Fruit fly (Drosophila melanogaster) whole organism, embryonic: ENCODE results near the gene CG33111.

ENCODE experiments used
- CG11456 ChIP-seq: fragments of 200-800 bp; sonication (Bioruptor generic); IDR thresholded peaks from 3 replicates; pipeline ENCODE4 v1.3.6; 2022; ENCODE audit warnings: missing biosample characterization, missing genetic modification characterization
- CG11504 ChIP-seq: fragments of 200-800 bp; sonication (Bioruptor generic); optimal IDR thresholded peaks from 3 replicates; lab custom pipeline; 2019; ENCODE audit warnings: missing biosample characterization, mild to moderate bottlenecking, missing genetic modification characterization, moderate library complexity
- CG13894 ChIP-seq: fragments of 200-800 bp; sonication (Bioruptor generic); optimal IDR thresholded peaks from 3 replicates; lab custom pipeline; 2018; ENCODE audit warnings: missing biosample characterization, mild to moderate bottlenecking, missing genetic modification characterization, moderate library complexity
- CG14667 ChIP-seq: fragments of 200-800 bp; sonication (Bioruptor generic); IDR thresholded peaks from 2 replicates; pipeline ENCODE4 v1.3.6; 2022; ENCODE audit warnings: missing biosample characterization, missing genetic modification characterization
- CG1792 ChIP-seq: fragments of 200-800 bp; sonication (Bioruptor generic); optimal IDR thresholded peaks from 2 replicates; lab custom pipeline; 2016; ENCODE audit warnings: missing biosample characterization, missing genetic modification characterization
- CG18599 ChIP-seq: fragments of 200-800 bp; sonication (Bioruptor generic); optimal IDR thresholded peaks from 3 replicates; lab custom pipeline; 2017; ENCODE audit warnings: missing biosample characterization, missing genetic modification characterization, mild to moderate bottlenecking, moderate library complexity, missing genetic modification reagents
- CG2116 ChIP-seq: fragments of 200-800 bp; sonication (Bioruptor generic); optimal IDR thresholded peaks from 3 replicates; lab custom pipeline; 2018; ENCODE audit warnings: missing biosample characterization, mild to moderate bottlenecking, missing genetic modification characterization
- CG3995 ChIP-seq: fragments of 200-800 bp; sonication (Bioruptor generic); optimal IDR thresholded peaks from 3 replicates; lab custom pipeline; 2016; ENCODE audit warnings: missing biosample characterization, missing genetic modification characterization
- CG7987 ChIP-seq: fragments of 200-800 bp; sonication (Bioruptor generic); optimal IDR thresholded peaks from 2 replicates; lab custom pipeline; 2018; ENCODE audit warnings: missing biosample characterization, mild to moderate bottlenecking, missing genetic modification characterization, moderate library complexity
- CG8281 ChIP-seq: fragments of 200-800 bp; sonication (Bioruptor generic); optimal IDR thresholded peaks from 2 replicates; lab custom pipeline; 2018; ENCODE audit warnings: missing biosample characterization, mild to moderate bottlenecking, missing genetic modification characterization, moderate library complexity
- CG8765 ChIP-seq: fragments of 200-800 bp; sonication (Bioruptor generic); IDR thresholded peaks from 2 replicates; pipeline ENCODE4 v1.3.6; 2022; ENCODE audit warnings: missing biosample characterization, missing genetic modification characterization
- CG8924 ChIP-seq: fragments of 200-800 bp; optimal IDR thresholded peaks from 3 replicates; lab custom pipeline; 2019; ENCODE audit warnings: missing biosample characterization, mild to moderate bottlenecking, missing genetic modification characterization, moderate library complexity
- CG9727 ChIP-seq: fragments of 200-800 bp; sonication (Bioruptor generic); optimal IDR thresholded peaks from 3 replicates; lab custom pipeline; 2017; ENCODE audit warnings: missing biosample characterization, mild to moderate bottlenecking, missing genetic modification characterization
- CrebB ChIP-seq: fragments of 200-800 bp; sonication (Bioruptor generic); optimal IDR thresholded peaks from 3 replicates; lab custom pipeline; 2018; ENCODE audit warnings: missing biosample characterization, mild to moderate bottlenecking, missing genetic modification characterization
- Dbx ChIP-seq: fragments of 200-800 bp; sonication (Bioruptor generic); IDR thresholded peaks from 3 replicates; pipeline ENCODE4 v1.3.6; 2022; ENCODE audit warnings: missing biosample characterization, missing genetic modification characterization
- Fer1 ChIP-seq: fragments of 200-800 bp; sonication (Bioruptor generic); optimal IDR thresholded peaks from 2 replicates; lab custom pipeline; 2017; ENCODE audit warnings: missing biosample characterization, mild to moderate bottlenecking, missing genetic modification characterization
- Fer2 ChIP-seq: fragments of 200-800 bp; sonication (Bioruptor generic); optimal IDR thresholded peaks from 2 replicates; lab custom pipeline; 2018; ENCODE audit warnings: missing biosample characterization, mild to moderate bottlenecking, missing genetic modification characterization, moderate library complexity
- H2.0 ChIP-seq: fragments of 200-800 bp; sonication (Bioruptor generic); IDR thresholded peaks from 2 replicates; pipeline ENCODE4 v1.3.6; 2022; ENCODE audit warnings: missing biosample characterization, missing genetic modification characterization
- HLH4C ChIP-seq: fragments of 200-800 bp; sonication (Bioruptor generic); IDR thresholded peaks from 3 replicates; pipeline ENCODE4 v1.3.6; 2022; ENCODE audit warnings: missing biosample characterization, missing genetic modification characterization; ENCODE audit not compliant: partially characterized antibody
- Hr78 ChIP-seq, 2 experiments: fragments of 200-800 bp in 1 of 2; fragments of >200 bp in 1 of 2; sonication (Bioruptor generic) in 1 of 2; optimal IDR thresholded peaks; 2 replicates each; lab custom pipeline; 2017 to 2019; ENCODE audit warnings: missing biosample characterization in 2 of 2, missing genetic modification characterization in 2 of 2, mild to moderate bottlenecking in 1 of 2, moderate library complexity in 1 of 2
- Jarid2 ChIP-seq: fragments of 200-800 bp; sonication (Bioruptor generic); optimal IDR thresholded peaks from 3 replicates; lab custom pipeline; 2017; ENCODE audit warnings: mild to moderate bottlenecking, missing biosample characterization, missing genetic modification reagents, missing genetic modification characterization
- Lpt ChIP-seq: fragments of >200 bp; optimal IDR thresholded peaks from 2 replicates; lab custom pipeline; 2018; ENCODE audit warnings: missing biosample characterization, missing genetic modification characterization
- NC2α ChIP-seq: fragments of 200-800 bp; sonication (Bioruptor generic); optimal IDR thresholded peaks from 2 replicates; lab custom pipeline; 2016; ENCODE audit warnings: missing biosample characterization, missing genetic modification characterization
- Side ChIP-seq: fragments of 200-800 bp; sonication (Bioruptor generic); optimal IDR thresholded peaks from 2 replicates; lab custom pipeline; 2016; ENCODE audit warnings: missing biosample characterization, missing genetic modification characterization
- Sry-δ ChIP-seq: fragments of 200-800 bp; sonication (Bioruptor generic); optimal IDR thresholded peaks from 2 replicates; lab custom pipeline; 2016; ENCODE audit warnings: missing biosample characterization, missing genetic modification characterization
- abd-A ChIP-seq: fragments of 200-800 bp; sonication (Bioruptor generic); optimal IDR thresholded peaks from 3 replicates; lab custom pipeline; 2019; ENCODE audit warnings: missing biosample characterization, mild to moderate bottlenecking, missing genetic modification characterization, moderate library complexity
- aop ChIP-seq: fragments of 200-800 bp; sonication (Bioruptor generic); IDR thresholded peaks from 2 replicates; pipeline ENCODE4 v1.3.6; 2022; ENCODE audit warnings: missing biosample characterization, missing genetic modification characterization
- crp ChIP-seq, 2 experiments: fragments of 200-800 bp; sonication (Bioruptor generic); optimal IDR thresholded peaks; 2 replicates in 1 of 2; 3 replicates in 1 of 2; lab custom pipeline; 2017; ENCODE audit warnings: missing biosample characterization in 2 of 2, missing genetic modification characterization in 2 of 2, mild to moderate bottlenecking in 1 of 2, moderate library complexity in 1 of 2
- danr ChIP-seq: fragments of 200-800 bp; sonication (Bioruptor generic); IDR thresholded peaks from 2 replicates; pipeline ENCODE4 v1.3.6; 2022; ENCODE audit warnings: missing biosample characterization, missing genetic modification characterization
- dmrt99B ChIP-seq: fragments of 200-800 bp; sonication (Bioruptor generic); optimal IDR thresholded peaks from 2 replicates; lab custom pipeline; 2018; ENCODE audit warnings: missing biosample characterization, mild to moderate bottlenecking, missing genetic modification characterization, moderate library complexity
- ftz-f1 ChIP-seq: fragments of 200-800 bp; sonication (Bioruptor generic); optimal IDR thresholded peaks from 2 replicates; lab custom pipeline; 2016; ENCODE audit warnings: missing biosample characterization, missing genetic modification characterization
- fu2 ChIP-seq: fragments of 200-800 bp; sonication (Bioruptor generic); optimal IDR thresholded peaks from 2 replicates; lab custom pipeline; 2016; ENCODE audit warnings: missing biosample characterization, missing genetic modification characterization
- hkb ChIP-seq, 2 experiments: fragments of 200-800 bp in 1 of 2; fragments of >200 bp in 1 of 2; sonication (Bioruptor generic) in 1 of 2; IDR thresholded peaks in 1 of 2; optimal IDR thresholded peaks in 1 of 2; 2 replicates each; pipeline versions ENCODE4 v1.3.6 to Lab custom; 2017 to 2022; ENCODE audit warnings: missing biosample characterization in 1 of 2, missing genetic modification characterization in 1 of 2
- hth ChIP-seq: fragments of >200 bp; optimal IDR thresholded peaks from 2 replicates; lab custom pipeline; 2017; ENCODE audit warnings: inconsistent platforms
- ken ChIP-seq: fragments of 200-800 bp; sonication (Bioruptor generic); IDR thresholded peaks from 3 replicates; pipeline ENCODE4 v1.3.6; 2022; ENCODE audit warnings: missing biosample characterization, missing genetic modification characterization
- lola ChIP-seq, 3 experiments: fragments of >200 bp in 2 of 3; fragments of 200-800 bp in 1 of 3; sonication (Bioruptor generic) in 1 of 3; optimal IDR thresholded peaks; 2 replicates each; lab custom pipeline; 2017 to 2019; ENCODE audit warnings: missing biosample characterization in 3 of 3, missing genetic modification characterization in 3 of 3, mild to moderate bottlenecking in 1 of 3, moderate library complexity in 1 of 3
- mam ChIP-seq: fragments of 200-800 bp; sonication (Bioruptor generic); optimal IDR thresholded peaks from 3 replicates; lab custom pipeline; 2016; ENCODE audit warnings: missing biosample characterization, missing genetic modification characterization
- mld ChIP-seq: fragments of 200-800 bp; sonication (Bioruptor generic); IDR thresholded peaks from 3 replicates; pipeline ENCODE4 v1.3.6; 2022; ENCODE audit warnings: missing biosample characterization, missing genetic modification characterization; ENCODE audit not compliant: partially characterized antibody
- nau ChIP-seq: fragments of 200-800 bp; sonication (Bioruptor generic); optimal IDR thresholded peaks from 3 replicates; lab custom pipeline; 2017; ENCODE audit warnings: missing biosample characterization, mild to moderate bottlenecking, missing genetic modification characterization, missing genetic modification reagents
- nerfin-1 ChIP-seq: fragments of 200-800 bp; sonication (Bioruptor generic); optimal IDR thresholded peaks from 3 replicates; lab custom pipeline; 2019; ENCODE audit warnings: missing biosample characterization, mild to moderate bottlenecking, missing genetic modification characterization, moderate library complexity
- nmo ChIP-seq: fragments of 200-800 bp; sonication (Bioruptor generic); optimal IDR thresholded peaks from 2 replicates; lab custom pipeline; 2018; ENCODE audit warnings: missing biosample characterization, mild to moderate bottlenecking, missing genetic modification characterization, moderate library complexity
- onecut ChIP-seq: fragments of 200-800 bp; sonication (Bioruptor generic); IDR thresholded peaks from 2 replicates; pipeline ENCODE4 v1.3.6; 2022; ENCODE audit warnings: missing biosample characterization, missing genetic modification characterization
- org-1 ChIP-seq: fragments of 200-800 bp; sonication (Bioruptor generic); optimal IDR thresholded peaks from 2 replicates; lab custom pipeline; 2017; ENCODE audit warnings: missing biosample characterization, missing genetic modification characterization
- pho ChIP-seq: fragments of 200-800 bp; sonication (Bioruptor generic); optimal IDR thresholded peaks from 2 replicates; lab custom pipeline; 2016; ENCODE audit warnings: missing biosample characterization, missing genetic modification characterization
- sim ChIP-seq: fragments of 200-800 bp; sonication (Bioruptor generic); IDR thresholded peaks from 2 replicates; pipeline ENCODE4 v1.3.6; 2022; ENCODE audit warnings: missing biosample characterization, missing genetic modification characterization
- slou ChIP-seq: fragments of 200-800 bp; sonication (Bioruptor generic); optimal IDR thresholded peaks from 3 replicates; lab custom pipeline; 2016; ENCODE audit warnings: missing biosample characterization, missing genetic modification characterization
- sug ChIP-seq: fragments of 200-800 bp; optimal IDR thresholded peaks from 2 replicates; lab custom pipeline; 2019; ENCODE audit warnings: missing biosample characterization, mild to moderate bottlenecking, missing genetic modification characterization, moderate library complexity
- tap ChIP-seq: fragments of 200-800 bp; optimal IDR thresholded peaks from 3 replicates; lab custom pipeline; 2019; ENCODE audit warnings: missing biosample characterization, mild to moderate bottlenecking, missing genetic modification characterization, moderate library complexity
- tx ChIP-seq: fragments of 200-800 bp; sonication (Bioruptor generic); optimal IDR thresholded peaks from 2 replicates; lab custom pipeline; 2016; ENCODE audit warnings: missing biosample characterization, missing genetic modification characterization

CG33111 gene

dm6 chr3R:23760219-23761018, 58.6 kb downstream of the CG33111 start, which contains the start of gene SdhD (continued):
- TF ChIP-seq nerfin-1 (tag; lab: Kevin White, UChicago), result no peak
- TF ChIP-seq CG7987 (GFP tag; lab: Kevin White, UChicago), result peak; percentile 40
- TF ChIP-seq CG9727, result no peak
- TF ChIP-seq CG8924 (tag; lab: Kevin White, UChicago), result no peak
- peak; percentile 48 for TF ChIP-seq Sry-δ (GFP tag; lab: Kevin White, UChicago)
- no peak for TF ChIP-seq ftz-f1 (GFP tag; lab: Kevin White, UChicago)
- no peak for TF ChIP-seq hkb (optimal IDR thresholded peaks at IDR 0.05; lab: Kevin White, UChicago)
- TF ChIP-seq hkb (GFP tag; IDR thresholded peaks at IDR 0.05; lab: Robert Waterston, UW), result no peak
- TF ChIP-seq CG1792 (GFP tag; lab: Kevin White, UChicago), result no peak
- TF ChIP-seq Jarid2, result no peak
- peak; percentile 21 for TF ChIP-seq CG2116 (GFP tag; lab: Kevin White, UChicago)
- peak; percentile 37 for TF ChIP-seq CG18599 (GFP tag; lab: Kevin White, UChicago)
- TF ChIP-seq NC2α (GFP tag; lab: Kevin White, UChicago), result no peak
- TF ChIP-seq Dbx (GFP tag; lab: Robert Waterston, UW), result peak; percentile 25; the same call in 1 of the 3 replicates
- no peak for TF ChIP-seq tx (GFP tag; lab: Kevin White, UChicago)
- peak; percentile 31 for TF ChIP-seq CG3995 (GFP tag; lab: Kevin White, UChicago)
- TF ChIP-seq nmo (GFP tag; lab: Kevin White, UChicago), result peak; percentile 4
- TF ChIP-seq sug (tag; lab: Kevin White, UChicago), result peak; percentile 18
- no peak for TF ChIP-seq CG11456 (GFP tag; lab: Robert Waterston, UW)
- TF ChIP-seq pho (GFP tag; lab: Kevin White, UChicago), result no peak
- TF ChIP-seq CG13894 (tag; lab: Kevin White, UChicago), result no peak
- no peak for TF ChIP-seq fu2 (GFP tag; lab: Kevin White, UChicago)
- no peak for TF ChIP-seq tap (tag; lab: Kevin White, UChicago)
- TF ChIP-seq CG11504 (tag; lab: Kevin White, UChicago), result no peak
- TF ChIP-seq Fer1 (GFP tag; lab: Kevin White, UChicago), result peak; percentile 46
- no peak for TF ChIP-seq Fer2
- peak; percentile 63 for TF ChIP-seq HLH4C (GFP tag; lab: Robert Waterston, UW)
- TF ChIP-seq crp (GFP tag; optimal IDR thresholded peaks at IDR 0.05; lab: Kevin White, UChicago), result peak in 1 of 2 experiments; percentile 75
- peak; percentile 12 for TF ChIP-seq dmrt99B (tag; lab: Kevin White, UChicago)
- no peak for TF ChIP-seq ken (GFP tag; lab: Robert Waterston, UW)
- no peak for TF ChIP-seq abd-A (tag; lab: Kevin White, UChicago)
- TF ChIP-seq nau (GFP tag; lab: Kevin White, UChicago), result no peak
- TF ChIP-seq Hr78 (GFP tag; optimal IDR thresholded peaks at IDR 0.05; lab: Kevin White, UChicago), result no peak
- no peak for TF ChIP-seq sim
- TF ChIP-seq lola (GFP tag; optimal IDR thresholded peaks at IDR 0.05; lab: Kevin White, UChicago), result no peak
- no peak for TF ChIP-seq CG14667 (GFP tag; lab: Robert Waterston, UW)
- peak; percentile 47 for TF ChIP-seq mam
- no peak for TF ChIP-seq org-1 (GFP tag; lab: Kevin White, UChicago)
- TF ChIP-seq CrebB, result no peak
- TF ChIP-seq aop, result no peak
- peak; percentile 48; the same call in 1 of the 2 replicates for TF ChIP-seq onecut (GFP tag; lab: Robert Waterston, UW)
- TF ChIP-seq slou (GFP tag; lab: Kevin White, UChicago), result no peak
- no peak for TF ChIP-seq mld (GFP tag; lab: Robert Waterston, UW)
- TF ChIP-seq Lpt, result no peak
- TF ChIP-seq H2.0 (GFP tag; lab: Robert Waterston, UW), result no peak
- TF ChIP-seq CG8765, result no peak
- TF ChIP-seq hth, result no peak
- no peak for TF ChIP-seq CG8281 (tag; lab: Kevin White, UChicago)
- TF ChIP-seq danr (GFP tag; lab: Robert Waterston, UW), result no peak
- no peak for TF ChIP-seq Side
